Worm (Caenorhabditis elegans) whole organism, late embryonic: Measurements from ENCODE around the gene mes-4.

Source experiments
- F13H6.1 ChIP-seq: sonication (generic microtip); optimal IDR thresholded peaks from 2 replicates; lab custom pipeline; 2016; ENCODE audit warnings: missing genetic modification characterization, missing compliant biosample characterization
- ama-1 ChIP-seq: fragments of 150-350 bp; optimal IDR thresholded peaks from 2 replicates; lab custom pipeline; 2014
- ceh-14 ChIP-seq: sonication (generic microtip); optimal IDR thresholded peaks from 2 replicates; lab custom pipeline; 2016; ENCODE audit warnings: missing genotype, missing genetic modification characterization, missing compliant biosample characterization
- ceh-6 ChIP-seq: fragments of 200-800 bp; sonication (Bioruptor generic); optimal IDR thresholded peaks from 2 replicates; lab custom pipeline; 2018; ENCODE audit warnings: mild to moderate bottlenecking, missing genetic modification characterization, missing compliant biosample characterization
- ceh-9 ChIP-seq: sonication (generic microtip); optimal IDR thresholded peaks from 2 replicates; lab custom pipeline; 2016; ENCODE audit warnings: mild to moderate bottlenecking, missing genetic modification characterization, inconsistent platforms, missing compliant biosample characterization
- elt-2 ChIP-seq: sonication (generic microtip); optimal IDR thresholded peaks from 2 replicates; lab custom pipeline; 2016; ENCODE audit warnings: missing genetic modification reagents, missing genetic modification characterization, missing compliant biosample characterization
- fkh-10 ChIP-seq: fragments of 150-350 bp; optimal IDR thresholded peaks from 2 replicates; lab custom pipeline; 2014; ENCODE audit warnings: missing biosample characterization, missing genetic modification reagents, missing genetic modification characterization
- hlh-13 ChIP-seq: fragments of 200-800 bp; sonication (Bioruptor generic); optimal IDR thresholded peaks from 2 replicates; lab custom pipeline; 2018; ENCODE audit warnings: mild to moderate bottlenecking, missing genetic modification characterization, missing compliant biosample characterization
- nfya-1 ChIP-seq: sonication (generic microtip); optimal IDR thresholded peaks from 2 replicates; lab custom pipeline; 2017; ENCODE audit warnings: missing genetic modification characterization, mild to moderate bottlenecking, missing compliant biosample characterization, antibody characterized with exemption, moderate library complexity
- nhr-232 ChIP-seq: sonication (generic microtip); optimal IDR thresholded peaks from 2 replicates; lab custom pipeline; 2016; ENCODE audit warnings: missing genetic modification characterization, missing compliant biosample characterization
- pqm-1 ChIP-seq: sonication (generic microtip); optimal IDR thresholded peaks from 2 replicates; lab custom pipeline; 2016; ENCODE audit warnings: missing genetic modification characterization, missing compliant biosample characterization
- unc-3 ChIP-seq, 2 experiments: fragments of 200-800 bp in 1 of 2; sonication (Bioruptor generic) in 1 of 2; sonication (generic microtip) in 1 of 2; conservative IDR thresholded peaks in 1 of 2; optimal IDR thresholded peaks in 1 of 2; 2 replicates each; pipeline versions ENCODE4 v1.3.6 to Lab custom; 2016 to 2022; ENCODE audit warnings: missing compliant biosample characterization in 2 of 2, missing genetic modification characterization in 2 of 2, missing genetic modification reagents in 1 of 2
- unc-42 ChIP-seq: sonication (generic microtip); optimal IDR thresholded peaks from 2 replicates; lab custom pipeline; 2016; ENCODE audit warnings: missing genotype, missing genetic modification characterization, missing compliant biosample characterization

- TF ChIP-seq fkh-10 (GFP tag; lab: Kevin White, UChicago) (no peak), hlh-13 (GFP tag; lab: Kevin White, UChicago) (no peak), ama-1 (lab: Kevin White, UChicago) (no peak), nfya-1 (tag; lab: Kevin White, UChicago) (no peak), ceh-6 (GFP tag; lab: Kevin White, UChicago) (no peak), ceh-14 (tag; lab: Kevin White, UChicago) (no peak), F13H6.1 (tag; lab: Kevin White, UChicago) (no peak), unc-42 (tag; lab: Kevin White, UChicago) (no peak), ceh-9 (no peak), pqm-1 (tag; lab: Kevin White, UChicago) (no peak), unc-3 (GFP tag; conservative IDR thresholded peaks at IDR 0.05; lab: Robert Waterston, UW) (no peak), unc-3 (tag; optimal IDR thresholded peaks at IDR 0.05; lab: Kevin White, UChicago) (no peak), elt-2 (tag; lab: Kevin White, UChicago) (no peak), nhr-232 (tag; lab: Kevin White, UChicago) (no peak)
Measured at ce11 chrV:13411992-13412298, 25.4 kb downstream of the mes-4 start.
